Fruit fly (Drosophila melanogaster) whole organism, wandering third instar larva: ENCODE results near the gene CG4270.

Experiments used
- Abd-B ChIP-seq: fragments of >200 bp; optimal IDR thresholded peaks from 2 replicates; lab custom pipeline; 2017; ENCODE audit warnings: missing biosample characterization, missing genetic modification characterization
- CG32264 ChIP-seq: fragments of 200-800 bp; sonication (Bioruptor generic); optimal IDR thresholded peaks from 2 replicates; lab custom pipeline; 2016; ENCODE audit warnings: missing biosample characterization, missing genetic modification characterization
- CG9705 ChIP-seq: fragments of 200-800 bp; sonication (Bioruptor generic); optimal IDR thresholded peaks from 2 replicates; lab custom pipeline; 2018; ENCODE audit warnings: missing biosample characterization, mild to moderate bottlenecking, missing genetic modification characterization
- CrebA ChIP-seq: fragments of 200-800 bp; sonication (Bioruptor generic); optimal IDR thresholded peaks from 2 replicates; lab custom pipeline; 2016; ENCODE audit warnings: missing biosample characterization, mild to moderate bottlenecking, missing genetic modification characterization, borderline replicate concordance
- Dfd ChIP-seq: fragments of >200 bp; optimal IDR thresholded peaks from 2 replicates; lab custom pipeline; 2017; ENCODE audit warnings: missing biosample characterization, missing genetic modification characterization
- Dif ChIP-seq: fragments of 200-275, 200-300 bp; sonication (Bioruptor generic); optimal IDR thresholded peaks from 2 replicates; lab custom pipeline; 2018; ENCODE audit warnings: missing biosample characterization, missing genetic modification characterization; ENCODE audit not compliant: partially characterized antibody
- HLH106 ChIP-seq: fragments of 200-800 bp; optimal IDR thresholded peaks from 3 replicates; lab custom pipeline; 2019; ENCODE audit warnings: missing biosample characterization, mild to moderate bottlenecking, missing genetic modification characterization, moderate library complexity
- Hnf4 ChIP-seq: fragments of 200-800 bp; sonication (Bioruptor generic); optimal IDR thresholded peaks from 2 replicates; lab custom pipeline; 2016; ENCODE audit warnings: missing biosample characterization, mild to moderate bottlenecking, missing genetic modification characterization
- Hr78 ChIP-seq: fragments of >200 bp; optimal IDR thresholded peaks from 2 replicates; lab custom pipeline; 2017; ENCODE audit warnings: missing biosample characterization, missing genetic modification characterization
- Hr83 ChIP-seq: fragments of 200-300 bp; sonication (Bioruptor generic); optimal IDR thresholded peaks from 2 replicates; lab custom pipeline; 2016; ENCODE audit warnings: missing biosample characterization, mild to moderate bottlenecking, missing genetic modification characterization, moderate library complexity; ENCODE audit not compliant: poor library complexity, severe bottlenecking
- Jra ChIP-seq: sonication (Bioruptor generic); optimal IDR thresholded peaks from 2 replicates; lab custom pipeline; 2016; ENCODE audit warnings: missing biosample characterization, missing genetic modification characterization
- Mio ChIP-seq: sonication (Bioruptor generic); optimal IDR thresholded peaks from 2 replicates; lab custom pipeline; 2016; ENCODE audit warnings: missing biosample characterization, missing genetic modification characterization
- Myc ChIP-seq: fragments of >200 bp; optimal IDR thresholded peaks from 2 replicates; lab custom pipeline; 2017
- N ChIP-seq: fragments of >200 bp; optimal IDR thresholded peaks from 2 replicates; lab custom pipeline; 2018; ENCODE audit warnings: missing biosample characterization, missing external identifiers, missing genetic modification characterization
- OdsH ChIP-seq: fragments of 200-800 bp; sonication (Bioruptor generic); optimal IDR thresholded peaks from 2 replicates; lab custom pipeline; 2016; ENCODE audit warnings: missing biosample characterization, mild to moderate bottlenecking, missing genetic modification characterization
- Rel ChIP-seq, 2 experiments: fragments of 200-800 bp; sonication (Bioruptor generic) in 1 of 2; optimal IDR thresholded peaks; 2 replicates in 1 of 2; 3 replicates in 1 of 2; lab custom pipeline; 2016 to 2019; ENCODE audit warnings: mild to moderate bottlenecking in 2 of 2, missing biosample characterization in 2 of 2, missing genetic modification characterization in 2 of 2, moderate library complexity in 1 of 2
- Sp1 ChIP-seq: fragments of 200-800 bp; sonication (Bioruptor generic); optimal IDR thresholded peaks from 3 replicates; lab custom pipeline; 2019; ENCODE audit warnings: missing biosample characterization, mild to moderate bottlenecking, missing genetic modification characterization, moderate library complexity
- br ChIP-seq: fragments of 200-800 bp; sonication (Bioruptor generic); optimal IDR thresholded peaks from 2 replicates; lab custom pipeline; 2016; ENCODE audit warnings: missing biosample characterization, missing genetic modification characterization
- brk ChIP-seq: fragments of 200-800 bp; sonication (Bioruptor generic); optimal IDR thresholded peaks from 2 replicates; lab custom pipeline; 2016; ENCODE audit warnings: missing biosample characterization, mild to moderate bottlenecking, missing genetic modification characterization
- dmrt93B ChIP-seq: fragments of 200-800 bp; sonication (Bioruptor generic); optimal IDR thresholded peaks from 2 replicates; lab custom pipeline; 2018; ENCODE audit warnings: missing biosample characterization, mild to moderate bottlenecking, missing genetic modification characterization
- ey ChIP-seq: fragments of 200-800 bp; sonication (Bioruptor generic); optimal IDR thresholded peaks from 2 replicates; lab custom pipeline; 2016; ENCODE audit warnings: missing biosample characterization, missing genetic modification characterization
- foxo ChIP-seq, 2 experiments: fragments of 200-800 bp; sonication (Bioruptor generic); optimal IDR thresholded peaks; 2 replicates in 1 of 2; 3 replicates in 1 of 2; lab custom pipeline; 2016 to 2017; ENCODE audit warnings: missing biosample characterization in 2 of 2, missing genetic modification characterization in 2 of 2
- fru ChIP-seq: fragments of 200-800 bp; sonication (Bioruptor generic); optimal IDR thresholded peaks from 3 replicates; lab custom pipeline; 2016; ENCODE audit warnings: missing biosample characterization, mild to moderate bottlenecking, missing genetic modification characterization
- h ChIP-seq: fragments of 200-800 bp; sonication (Bioruptor generic); optimal IDR thresholded peaks from 3 replicates; lab custom pipeline; 2016; ENCODE audit warnings: missing biosample characterization, mild to moderate bottlenecking, missing genetic modification characterization
- jim ChIP-seq: fragments of 175-275, 200-325 bp; sonication (Bioruptor generic); optimal IDR thresholded peaks from 2 replicates; lab custom pipeline; 2016; ENCODE audit warnings: missing biosample characterization, mild to moderate bottlenecking, missing genetic modification characterization
- psq ChIP-seq: fragments of 200-800 bp; sonication (Bioruptor generic); optimal IDR thresholded peaks from 3 replicates; lab custom pipeline; 2017; ENCODE audit warnings: missing biosample characterization, mild to moderate bottlenecking, missing genetic modification characterization, moderate library complexity
- rgr ChIP-seq: fragments of 200-800 bp; sonication (Bioruptor generic); optimal IDR thresholded peaks from 3 replicates; lab custom pipeline; 2016; ENCODE audit warnings: missing biosample characterization, mild to moderate bottlenecking, missing genetic modification characterization
- sage ChIP-seq: fragments of 200-800 bp; sonication (Bioruptor generic); optimal IDR thresholded peaks from 2 replicates; lab custom pipeline; 2016; ENCODE audit warnings: missing biosample characterization, mild to moderate bottlenecking, missing genetic modification characterization
- sv ChIP-seq: fragments of 200-800 bp; sonication (Bioruptor generic); optimal IDR thresholded peaks from 3 replicates; lab custom pipeline; 2016; ENCODE audit warnings: missing biosample characterization, missing genetic modification characterization
- usp ChIP-seq: fragments of >200 bp; optimal IDR thresholded peaks from 2 replicates; lab custom pipeline; 2017; ENCODE audit warnings: missing biosample characterization, missing genetic modification characterization
- woc ChIP-seq: sonication (Bioruptor generic); optimal IDR thresholded peaks from 2 replicates; lab custom pipeline; 2016; ENCODE audit warnings: missing biosample characterization, mild to moderate bottlenecking, missing genetic modification characterization

CG4270 gene

DNA sequence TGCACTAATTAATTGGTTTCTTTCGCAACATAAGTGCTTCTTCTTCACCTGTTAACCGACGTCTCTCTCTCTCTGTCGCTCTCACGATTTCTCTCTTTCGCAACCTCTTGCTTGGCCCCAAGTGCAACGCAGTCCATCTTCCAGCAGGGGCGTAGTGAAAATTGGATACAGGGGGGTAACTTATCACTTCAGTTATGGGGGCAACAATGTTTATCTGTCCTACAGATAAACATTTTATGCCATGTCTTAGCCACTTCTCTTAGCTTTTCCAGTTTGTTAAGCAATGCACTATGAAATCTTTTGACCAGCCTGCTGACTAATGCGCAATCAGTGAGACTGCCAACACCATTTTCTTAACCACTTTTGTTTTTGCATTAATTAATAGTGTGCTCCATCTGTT lies 35.9 kb upstream of the CG4270 start:
- peak; percentile 63 for TF ChIP-seq fru (GFP tag; lab: Kevin White, UChicago)
- peak; percentile 16 for TF ChIP-seq psq (GFP tag; lab: Kevin White, UChicago)
- no peak for TF ChIP-seq CG9705 (GFP tag; lab: Kevin White, UChicago)
- TF ChIP-seq HLH106 (tag; lab: Kevin White, UChicago) = peak; percentile 46
- TF ChIP-seq br (GFP tag; lab: Kevin White, UChicago) = peak; percentile 75
- peak; percentile 45 for TF ChIP-seq Jra (GFP tag; lab: Kevin White, UChicago)
- peak; percentile 38 for TF ChIP-seq Sp1
- no peak for TF ChIP-seq Dfd
- TF ChIP-seq CG32264 (GFP tag; lab: Kevin White, UChicago) = no peak
- peak; percentile 76 for TF ChIP-seq rgr (GFP tag; lab: Kevin White, UChicago)
- TF ChIP-seq h (GFP tag; lab: Kevin White, UChicago) = peak; percentile 63
- TF ChIP-seq jim (GFP tag; lab: Kevin White, UChicago) = no peak
- TF ChIP-seq Hnf4 = peak; percentile 79
- peak; percentile 4 for TF ChIP-seq sage
- TF ChIP-seq ey (GFP tag; lab: Kevin White, UChicago) = peak; percentile 66
- peak; percentile 10 for TF ChIP-seq Hr83
- peak; percentile 78 for TF ChIP-seq OdsH (GFP tag; lab: Kevin White, UChicago)
- TF ChIP-seq foxo (GFP tag; optimal IDR thresholded peaks at IDR 0.05; lab: Kevin White, UChicago) = peak in 1 of 2 experiments; percentile 72
- TF ChIP-seq brk = peak; percentile 52
- TF ChIP-seq Hr78 = no peak

DNA sequence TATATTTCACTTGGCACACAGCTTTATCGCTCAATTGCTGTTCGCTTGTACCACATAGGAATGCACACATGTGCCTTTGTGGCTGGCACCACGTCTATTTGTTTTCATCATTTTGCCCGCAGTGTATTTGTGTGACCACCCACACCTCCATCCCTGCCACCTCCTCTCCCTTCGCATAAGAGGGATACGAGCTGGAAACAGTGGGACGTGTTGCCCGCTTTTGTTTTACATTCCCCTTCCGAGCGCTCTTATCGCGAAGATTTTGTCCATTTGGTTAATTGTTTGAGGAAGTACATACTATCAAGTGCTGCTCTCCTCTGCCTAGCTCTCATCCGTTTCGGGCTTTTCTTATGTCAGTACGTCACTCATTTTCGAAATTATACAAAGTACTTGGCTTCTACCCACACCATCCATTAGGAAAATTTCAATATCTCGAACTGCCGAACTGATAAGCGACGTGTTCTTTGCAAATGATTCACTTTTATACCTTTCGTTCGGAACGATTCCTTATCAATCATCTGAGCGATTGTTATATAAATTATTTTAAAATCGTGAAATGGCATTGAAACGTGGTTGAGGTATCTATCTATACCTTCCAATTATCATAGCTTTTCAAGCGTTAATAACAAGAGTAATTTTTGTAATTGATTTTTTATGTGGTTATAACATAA lies 34.9 kb upstream of the CG4270 start:
- peak; percentile 52 for TF ChIP-seq psq (GFP tag; lab: Kevin White, UChicago)
- peak; percentile 42 for TF ChIP-seq h (GFP tag; lab: Kevin White, UChicago)
- TF ChIP-seq Rel (GFP tag; optimal IDR thresholded peaks at IDR 0.05; lab: Kevin White, UChicago) = no peak
- TF ChIP-seq Rel (tag; optimal IDR thresholded peaks at IDR 0.05; lab: Kevin White, UChicago) = peak; percentile 16
- TF ChIP-seq dmrt93B = no peak
- peak; percentile 7 for TF ChIP-seq Hr83
- TF ChIP-seq Hnf4 = no peak

DNA sequence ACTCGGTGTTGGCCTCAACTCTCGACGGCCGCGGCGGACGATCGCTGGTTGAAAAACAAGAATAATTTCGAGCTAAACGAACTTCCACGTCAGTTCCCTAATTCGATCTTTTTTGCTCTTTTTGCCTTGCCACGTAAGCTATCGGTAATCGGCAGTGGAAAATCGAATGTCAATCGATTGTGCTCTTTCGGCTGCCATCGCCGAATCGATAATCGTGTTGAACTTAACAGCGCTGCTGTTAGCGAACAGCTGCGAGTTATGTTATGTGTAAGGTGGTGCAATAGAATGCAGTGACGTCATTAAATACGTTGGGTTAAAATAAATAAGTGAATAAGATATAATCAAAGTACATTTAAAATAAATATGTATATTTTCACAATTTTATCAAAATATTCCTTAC lies 26.5 kb upstream of the CG4270 start, which contains the start of gene Sec24CD:
Sec24CD (minus strand) TSS at position 123 of the 400 bp plus-strand sequence.
- peak; percentile 86 for TF ChIP-seq woc (GFP tag; lab: Kevin White, UChicago)
- TF ChIP-seq Myc (lab: Kevin White, UChicago) = no peak
- TF ChIP-seq sv = no peak
- peak; percentile 94 for TF ChIP-seq CrebA (GFP tag; lab: Kevin White, UChicago)
- no peak for TF ChIP-seq foxo (GFP tag; optimal IDR thresholded peaks at IDR 0.05; lab: Kevin White, UChicago)
- no peak for TF ChIP-seq usp (GFP tag; lab: Kevin White, UChicago)
- no peak for TF ChIP-seq N (GFP tag; lab: Kevin White, UChicago)
- peak; percentile 13 for TF ChIP-seq h (GFP tag; lab: Kevin White, UChicago)
- no peak for TF ChIP-seq dmrt93B
- peak; percentile 24 for TF ChIP-seq OdsH (GFP tag; lab: Kevin White, UChicago)
- TF ChIP-seq, all 38 proteins: peak for 4

DNA sequence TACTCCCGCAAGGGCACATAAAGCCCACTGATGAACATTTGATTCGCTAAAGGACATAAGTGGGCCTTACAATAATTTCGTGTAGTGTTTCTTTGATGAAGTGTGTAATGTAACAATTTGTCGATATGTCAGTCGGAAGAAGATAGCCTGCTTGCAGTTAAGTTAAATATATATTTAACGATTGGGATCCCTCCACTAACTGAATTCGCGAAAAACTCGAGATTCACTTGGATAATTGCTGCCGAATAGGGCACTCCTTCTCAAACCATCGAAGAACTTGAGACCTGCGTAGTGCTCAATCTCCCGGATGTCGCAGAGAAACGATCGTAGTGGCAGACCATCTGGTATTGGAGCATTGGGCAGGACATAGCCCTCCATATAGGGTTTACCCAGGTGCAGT lies 25.1 kb upstream of the CG4270 start, which contains the start of gene Tengl3:
Tengl3 (minus strand) TSS at position 101 of the 400 bp plus-strand sequence.
- TF ChIP-seq Abd-B (GFP tag; lab: Kevin White, UChicago) (no peak), brk (no peak), CrebA (GFP tag; lab: Kevin White, UChicago) (no peak), Rel (GFP tag; optimal IDR thresholded peaks at IDR 0.05; lab: Kevin White, UChicago) (no peak), Rel (tag; optimal IDR thresholded peaks at IDR 0.05; lab: Kevin White, UChicago) (no peak), br (GFP tag; lab: Kevin White, UChicago) (no peak), Myc (lab: Kevin White, UChicago) (no peak), foxo (GFP tag; optimal IDR thresholded peaks at IDR 0.05; lab: Kevin White, UChicago) (no peak), usp (GFP tag; lab: Kevin White, UChicago) (no peak), dmrt93B (no peak), Hnf4 (no peak), psq (GFP tag; lab: Kevin White, UChicago) (no peak), Mio (no peak), sv (no peak), sage (no peak)
- TF ChIP-seq, all 38 proteins: peak for 0

DNA sequence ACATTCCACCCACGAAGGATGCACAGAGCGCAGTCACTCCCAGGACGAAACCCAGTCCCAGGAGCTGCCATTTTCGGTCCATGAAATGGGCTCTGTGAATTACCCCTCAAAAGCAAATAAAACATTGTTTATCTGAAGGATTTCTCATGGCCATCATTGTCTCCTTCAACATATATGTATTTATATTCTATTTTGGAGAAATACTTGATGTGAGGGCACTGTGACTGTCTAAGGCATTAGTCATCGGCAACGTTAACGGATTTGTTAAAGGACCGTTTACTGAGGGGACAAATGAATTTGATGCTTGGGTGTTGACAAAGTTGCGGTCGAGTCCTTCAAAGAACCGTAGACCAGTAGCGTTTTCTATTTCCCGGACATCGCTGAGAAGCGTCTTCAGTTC lies 24.0 kb upstream of the CG4270 start, which contains the start of gene Tengl2:
Tengl2 (minus strand) TSS at position 101 of the 400 bp plus-strand sequence.
- TF ChIP-seq sv (no peak), Dif (GFP tag; lab: Kevin White, UChicago) (no peak), ey (GFP tag; lab: Kevin White, UChicago) (no peak)
- TF ChIP-seq, all 38 proteins: peak for 0
